Fruit fly (Drosophila melanogaster): ENCODE results near the gene eIF4E7.

Gene eIF4E7

DNA sequence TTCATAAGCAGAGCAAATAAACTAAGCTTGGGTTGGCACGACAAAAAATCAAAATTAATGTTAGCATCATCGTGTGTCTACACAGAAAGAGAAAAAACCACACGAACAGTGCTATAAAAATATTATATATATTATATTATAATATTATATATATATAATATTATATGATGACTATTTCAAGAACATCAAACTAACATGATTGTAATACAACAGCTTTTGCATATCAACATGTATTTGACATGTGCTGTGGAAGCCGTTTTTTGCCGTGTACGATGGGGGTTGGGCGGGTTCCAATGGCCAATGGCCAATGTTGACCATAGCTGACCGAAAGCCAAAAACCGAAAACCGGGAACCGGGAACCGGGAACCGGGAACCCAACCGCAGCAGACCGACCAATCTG, 38.8 kb downstream of the eIF4E7 start:
- TF ChIP-seq foxo (GFP tag; optimal IDR thresholded peaks at IDR 0.05) (peak in 1 of 2 experiments; percentile 10), sage (GFP tag; optimal IDR thresholded peaks at IDR 0.05) (no peak)

DNA sequence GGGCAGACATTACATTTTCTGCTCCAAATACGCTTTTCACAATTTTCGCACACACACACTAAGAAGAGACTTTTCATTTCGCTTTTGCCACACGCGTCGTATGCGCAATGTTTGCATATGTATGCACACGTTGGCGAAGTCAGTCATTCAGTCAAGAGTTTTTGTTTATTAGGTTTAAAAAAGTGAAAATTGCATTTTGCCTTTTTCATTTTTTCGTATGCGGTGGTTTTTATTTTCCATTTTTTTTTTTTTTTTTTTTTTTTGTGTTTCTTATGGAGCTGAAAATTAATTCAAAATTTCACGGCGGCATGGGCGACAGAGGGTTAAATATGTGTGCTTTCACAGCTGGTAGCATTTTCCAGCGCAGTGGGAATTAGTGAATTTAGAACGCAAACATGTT, 41.3 kb downstream of the eIF4E7 start:
- TF ChIP-seq foxo (GFP tag; optimal IDR thresholded peaks at IDR 0.05) = peak in 1 of 2 experiments; percentile 11
- TF ChIP-seq fru (GFP tag; optimal IDR thresholded peaks at IDR 0.05) = peak; percentile 1
- TF ChIP-seq sage (GFP tag; optimal IDR thresholded peaks at IDR 0.05) = no peak
- no peak for TF ChIP-seq brk (GFP tag; optimal IDR thresholded peaks at IDR 0.05)
- TF ChIP-seq dl (GFP tag; optimal IDR thresholded peaks at IDR 0.05; ENCODE audit: insufficient read depth in 1 of 2, partially characterized antibody in 2 of 2) = no peak

- TF ChIP-seq Rel (GFP tag; optimal IDR thresholded peaks at IDR 0.05) (no peak), Rel (tag; optimal IDR thresholded peaks at IDR 0.05) (peak; percentile 60), CG9705 (GFP tag; optimal IDR thresholded peaks at IDR 0.05) (no peak), dsf (GFP tag; optimal IDR thresholded peaks at IDR 0.05; ENCODE audit: borderline replicate concordance) (no peak), tai (GFP tag; optimal IDR thresholded peaks at IDR 0.05) (no peak), Vsx2 (GFP tag; optimal IDR thresholded peaks at IDR 0.05; ENCODE audit: partially characterized antibody) (peak; percentile 94), N (GFP tag; optimal IDR thresholded peaks at IDR 0.05) (no peak), Abd-B (GFP tag; optimal IDR thresholded peaks at IDR 0.05) (no peak), HLH106 (tag; optimal IDR thresholded peaks at IDR 0.05) (no peak), br (GFP tag; optimal IDR thresholded peaks at IDR 0.05) (peak; percentile 42), sage (GFP tag; optimal IDR thresholded peaks at IDR 0.05) (no peak)
These were observed 41.8 kb downstream of the eIF4E7 start for dm6 chrX:1120394-1120793.

- TF ChIP-seq Hnf4 (GFP tag; optimal IDR thresholded peaks at IDR 0.05) (no peak), Myc (optimal IDR thresholded peaks at IDR 0.05) (no peak), sv (GFP tag; optimal IDR thresholded peaks at IDR 0.05) (no peak), h (GFP tag; optimal IDR thresholded peaks at IDR 0.05) (no peak), sage (GFP tag; optimal IDR thresholded peaks at IDR 0.05) (no peak), Hr78 (GFP tag; optimal IDR thresholded peaks at IDR 0.05) (no peak), Sp1 (GFP tag; optimal IDR thresholded peaks at IDR 0.05) (no peak), lola (GFP tag; optimal IDR thresholded peaks at IDR 0.05) (no peak), CrebA (GFP tag; optimal IDR thresholded peaks at IDR 0.05; ENCODE audit: borderline replicate concordance) (no peak), Vsx2 (GFP tag; optimal IDR thresholded peaks at IDR 0.05; ENCODE audit: partially characterized antibody) (no peak), Hr83 (GFP tag; optimal IDR thresholded peaks at IDR 0.05; ENCODE audit: poor library complexity, severe bottlenecking) (no peak), Dfd (GFP tag; optimal IDR thresholded peaks at IDR 0.05) (no peak), usp (GFP tag; optimal IDR thresholded peaks at IDR 0.05) (no peak)
These were observed 43.0 kb downstream of the eIF4E7 start for dm6 chrX:1119174-1119573.

DNA sequence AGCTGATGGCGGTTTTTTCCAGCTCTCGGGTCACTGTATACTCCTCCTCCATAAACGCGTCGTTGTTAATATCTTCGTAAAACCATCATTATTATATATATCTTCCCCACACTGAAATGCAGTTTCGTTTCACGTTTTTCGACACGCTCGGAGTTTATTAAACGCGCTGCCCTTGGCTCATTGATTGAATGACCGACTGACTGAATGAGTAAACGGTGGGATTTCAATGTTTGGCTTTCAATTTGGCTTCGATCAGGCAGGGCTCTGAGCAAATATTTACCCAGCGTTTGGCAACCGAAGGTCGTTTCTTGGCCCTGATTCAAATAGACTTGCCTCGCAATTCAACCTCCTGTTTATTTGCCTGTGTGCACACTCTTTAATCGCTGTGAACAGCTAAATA, 52.0 kb downstream of the eIF4E7 start:
- no peak for TF ChIP-seq Jra (GFP tag; optimal IDR thresholded peaks at IDR 0.05)

DNA sequence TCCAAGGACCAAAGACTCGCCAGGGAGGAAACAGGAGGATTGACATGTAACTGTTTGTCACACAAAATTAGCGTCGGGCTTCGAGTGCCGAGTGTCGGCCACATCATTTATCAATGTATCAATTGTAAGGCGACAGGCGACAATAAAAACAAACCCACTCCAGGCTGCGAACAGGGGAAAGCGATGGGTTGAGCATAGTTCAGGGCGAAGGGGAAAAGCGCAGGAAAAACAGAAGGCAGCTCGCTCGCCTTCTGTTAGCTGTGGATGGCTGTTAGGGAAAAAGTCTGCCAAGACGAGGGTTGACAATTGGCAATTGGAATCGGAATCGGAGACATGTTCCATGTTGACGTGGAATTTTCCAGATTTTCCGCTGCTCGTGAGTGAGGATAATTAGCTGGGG, 52.9 kb downstream of the eIF4E7 start:
- TF ChIP-seq rgr (GFP tag; optimal IDR thresholded peaks at IDR 0.05) = no peak
- TF ChIP-seq dmrt93B (GFP tag; optimal IDR thresholded peaks at IDR 0.05) = no peak
- no peak for TF ChIP-seq Dif (GFP tag; optimal IDR thresholded peaks at IDR 0.05; ENCODE audit: partially characterized antibody)
- no peak for TF ChIP-seq Hr83 (GFP tag; optimal IDR thresholded peaks at IDR 0.05; ENCODE audit: poor library complexity, severe bottlenecking)
- no peak for TF ChIP-seq Hr78 (GFP tag; optimal IDR thresholded peaks at IDR 0.05)
- no peak for TF ChIP-seq CrebA (GFP tag; optimal IDR thresholded peaks at IDR 0.05; ENCODE audit: borderline replicate concordance)
- TF ChIP-seq dsf (GFP tag; optimal IDR thresholded peaks at IDR 0.05; ENCODE audit: borderline replicate concordance) = no peak
- TF ChIP-seq tai (GFP tag; optimal IDR thresholded peaks at IDR 0.05) = no peak
- no peak for TF ChIP-seq psq (GFP tag; optimal IDR thresholded peaks at IDR 0.05)

Data from whole organism, wandering third instar larva.